Worm (Caenorhabditis elegans) whole organism, L4/young adult: ENCODE data around the gene nhr-17.

Experiments used
- W03F9.2 ChIP-seq: fragments of 150-350 bp; optimal IDR thresholded peaks from 2 replicates; lab custom pipeline; 2014; ENCODE audit warnings: missing biosample characterization, missing genetic modification characterization
- dao-5 ChIP-seq: sonication (generic microtip); optimal IDR thresholded peaks from 2 replicates; lab custom pipeline; 2016; ENCODE audit warnings: missing genotype, missing genetic modification characterization, moderate library complexity, missing compliant biosample characterization
- him-1 ChIP-seq: sonication (generic microtip); optimal IDR thresholded peaks from 2 replicates; lab custom pipeline; 2016; ENCODE audit warnings: missing genotype, missing genetic modification reagents, missing genetic modification characterization, missing compliant biosample characterization

- TF ChIP-seq him-1 (no peak), dao-5 (no peak), W03F9.2 (tag; lab: Kevin White, UChicago) (no peak)
Observed at ce11 chrX:12678532-12678931, 10.9 kb upstream of the nhr-17 start, which contains the start of gene adt-1.
